Fruit fly (Drosophila melanogaster) whole organism, embryonic: Measurements from ENCODE around the gene CG14220.
A peak's percentile ranks its signal among the peaks of the same experiment; 100 is the strongest.

ENCODE experiments used
- ATbp ChIP-seq: fragments of 200-800 bp; sonication (Bioruptor generic); optimal IDR thresholded peaks from 2 replicates; lab custom pipeline; 2017; ENCODE audit warnings: missing biosample characterization, mild to moderate bottlenecking, missing genetic modification characterization, missing genetic modification reagents
- Bteb2 ChIP-seq: fragments of 200-800 bp; sonication (Bioruptor generic); optimal IDR thresholded peaks from 2 replicates; lab custom pipeline; 2016; ENCODE audit warnings: missing biosample characterization, missing genetic modification characterization
- CG11695 ChIP-seq: fragments of 200-800 bp; sonication (Bioruptor generic); IDR thresholded peaks from 3 replicates; pipeline ENCODE4 v1.3.6; 2022; ENCODE audit warnings: missing biosample characterization, missing genetic modification characterization
- CG1233 ChIP-seq: fragments of 200-800 bp; sonication (Bioruptor generic); optimal IDR thresholded peaks from 4 replicates; lab custom pipeline; 2018; ENCODE audit warnings: missing biosample characterization, mild to moderate bottlenecking, missing genetic modification characterization
- CG12391 ChIP-seq: fragments of 200-800 bp; sonication (Bioruptor generic); optimal IDR thresholded peaks from 3 replicates; lab custom pipeline; 2018; ENCODE audit warnings: missing biosample characterization, mild to moderate bottlenecking, missing genetic modification characterization, moderate library complexity
- CG12769 ChIP-seq: fragments of 200-800 bp; sonication (Bioruptor generic); optimal IDR thresholded peaks from 2 replicates; lab custom pipeline; 2019; ENCODE audit warnings: missing biosample characterization, mild to moderate bottlenecking, missing genetic modification characterization, moderate library complexity
- CG15514 ChIP-seq: fragments of 200-800 bp; sonication (Bioruptor generic); optimal IDR thresholded peaks from 3 replicates; lab custom pipeline; 2017; ENCODE audit warnings: missing biosample characterization, missing genetic modification characterization, mild to moderate bottlenecking, moderate library complexity, missing genetic modification reagents
- CG16813 ChIP-seq: fragments of 200-800 bp; sonication (Bioruptor generic); IDR thresholded peaks from 3 replicates; pipeline ENCODE4 v1.3.6; 2022; ENCODE audit warnings: missing biosample characterization, missing genetic modification characterization; ENCODE audit not compliant: partially characterized antibody
- CG17359 ChIP-seq: fragments of 200-800 bp; sonication (Bioruptor generic); optimal IDR thresholded peaks from 3 replicates; lab custom pipeline; 2018; ENCODE audit warnings: missing biosample characterization, mild to moderate bottlenecking, missing genetic modification characterization, moderate library complexity
- CG17568 ChIP-seq: fragments of 200-800 bp; sonication (Bioruptor generic); optimal IDR thresholded peaks from 2 replicates; lab custom pipeline; 2018; ENCODE audit warnings: missing biosample characterization, mild to moderate bottlenecking, missing genetic modification characterization, moderate library complexity
- CG17612 ChIP-seq: fragments of 200-800 bp; sonication (Bioruptor generic); IDR thresholded peaks from 2 replicates; pipeline ENCODE4 v1.3.6; 2022; ENCODE audit warnings: missing biosample characterization, missing genetic modification characterization
- CG17829 ChIP-seq: fragments of 200-800 bp; optimal IDR thresholded peaks from 2 replicates; lab custom pipeline; 2019; ENCODE audit warnings: missing biosample characterization, mild to moderate bottlenecking, missing genetic modification characterization, moderate library complexity
- CG18619 ChIP-seq: fragments of 200-800 bp; sonication (Bioruptor generic); optimal IDR thresholded peaks from 3 replicates; lab custom pipeline; 2017; ENCODE audit warnings: missing biosample characterization, mild to moderate bottlenecking, missing genetic modification characterization
- CG2202 ChIP-seq: fragments of 200-800 bp; sonication (Bioruptor generic); optimal IDR thresholded peaks from 2 replicates; lab custom pipeline; 2018; ENCODE audit warnings: missing biosample characterization, mild to moderate bottlenecking, missing genetic modification characterization
- CG4424 ChIP-seq: fragments of 200-800 bp; sonication (Bioruptor generic); optimal IDR thresholded peaks from 3 replicates; lab custom pipeline; 2016; ENCODE audit warnings: missing biosample characterization, missing genetic modification characterization
- CG8924 ChIP-seq: fragments of 200-800 bp; optimal IDR thresholded peaks from 3 replicates; lab custom pipeline; 2019; ENCODE audit warnings: missing biosample characterization, mild to moderate bottlenecking, missing genetic modification characterization, moderate library complexity
- CG9437 ChIP-seq: fragments of 200-800 bp; sonication (Bioruptor generic); optimal IDR thresholded peaks from 2 replicates; lab custom pipeline; 2018; ENCODE audit warnings: missing biosample characterization, mild to moderate bottlenecking, missing genetic modification characterization
- CG9817 ChIP-seq: fragments of 200-800 bp; sonication (Bioruptor generic); optimal IDR thresholded peaks from 2 replicates; lab custom pipeline; 2018; ENCODE audit warnings: missing biosample characterization, mild to moderate bottlenecking, missing genetic modification characterization, moderate library complexity
- CG9876 ChIP-seq: fragments of 200-800 bp; sonication (Bioruptor generic); optimal IDR thresholded peaks from 2 replicates; lab custom pipeline; 2016; ENCODE audit warnings: missing biosample characterization, missing genetic modification characterization
- D ChIP-seq, 2 experiments: fragments of 200-800 bp in 1 of 2; fragments of >200 bp in 1 of 2; sonication (Bioruptor generic) in 1 of 2; optimal IDR thresholded peaks; 2 replicates in 1 of 2; 3 replicates in 1 of 2; lab custom pipeline; 2017; ENCODE audit warnings: mild to moderate bottlenecking in 1 of 2, missing biosample characterization in 1 of 2, missing genetic modification characterization in 1 of 2, missing genetic modification reagents in 1 of 2
- Dip3 ChIP-seq: fragments of 200-800 bp; sonication (Bioruptor generic); optimal IDR thresholded peaks from 3 replicates; lab custom pipeline; 2016; ENCODE audit warnings: missing biosample characterization, missing genetic modification characterization
- Dref ChIP-seq: fragments of 200-800 bp; sonication (Bioruptor generic); IDR thresholded peaks from 2 replicates; pipeline ENCODE4 v1.3.6; 2022; ENCODE audit warnings: missing biosample characterization, missing genetic modification characterization
- Eip74EF ChIP-seq, 2 experiments: fragments of 200-800 bp in 1 of 2; fragments of >200 bp in 1 of 2; sonication (Bioruptor generic) in 1 of 2; optimal IDR thresholded peaks; 2 replicates each; lab custom pipeline; 2017 to 2019; ENCODE audit warnings: missing biosample characterization in 2 of 2, missing genetic modification characterization in 2 of 2, mild to moderate bottlenecking in 1 of 2, moderate library complexity in 1 of 2
- H15 ChIP-seq: fragments of 200-800 bp; sonication (Bioruptor generic); IDR thresholded peaks from 3 replicates; pipeline ENCODE4 v1.3.6; 2022; ENCODE audit warnings: missing biosample characterization, missing genetic modification characterization
- Kr ChIP-seq: fragments of 200-800 bp; sonication (Bioruptor generic); optimal IDR thresholded peaks from 2 replicates; lab custom pipeline; 2017; ENCODE audit warnings: missing biosample characterization, mild to moderate bottlenecking, missing genetic modification characterization
- Lim3 ChIP-seq: fragments of 200-800 bp; sonication (Bioruptor generic); IDR thresholded peaks from 2 replicates; pipeline ENCODE4 v1.3.6; 2022; ENCODE audit warnings: missing biosample characterization, missing genetic modification characterization
- Med ChIP-seq: fragments of 200-800 bp; sonication (Bioruptor generic); peaks from one replicate; lab custom pipeline; 2016; ENCODE audit warnings: missing biosample characterization, missing genetic modification characterization, mild to moderate bottlenecking, inconsistent platforms, moderate library complexity
- Mes4 ChIP-seq: fragments of 200-800 bp; sonication (Bioruptor generic); optimal IDR thresholded peaks from 2 replicates; lab custom pipeline; 2016; ENCODE audit warnings: missing biosample characterization, missing genetic modification characterization
- Mrtf ChIP-seq: fragments of 200-800 bp; sonication (Bioruptor generic); IDR thresholded peaks from 3 replicates; pipeline ENCODE4 v1.3.6; 2022; ENCODE audit warnings: missing biosample characterization, missing genetic modification characterization
- Neu2 ChIP-seq: fragments of 200-800 bp; sonication (Bioruptor generic); optimal IDR thresholded peaks from 3 replicates; lab custom pipeline; 2016; ENCODE audit warnings: missing biosample characterization, missing genetic modification characterization, borderline replicate concordance
- Poxn ChIP-seq: fragments of 200-800 bp; sonication (Bioruptor generic); IDR thresholded peaks from 2 replicates; pipeline ENCODE4 v1.3.6; 2022; ENCODE audit warnings: missing biosample characterization, missing genetic modification characterization
- Sox100B ChIP-seq: fragments of 200-800 bp; sonication (Bioruptor generic); optimal IDR thresholded peaks from 3 replicates; lab custom pipeline; 2018; ENCODE audit warnings: missing biosample characterization, mild to moderate bottlenecking, missing genetic modification characterization
- Sry-β ChIP-seq: fragments of 200-800 bp; sonication (Bioruptor generic); optimal IDR thresholded peaks from 2 replicates; lab custom pipeline; 2018; ENCODE audit warnings: missing biosample characterization, mild to moderate bottlenecking, missing genetic modification characterization, moderate library complexity
- ac ChIP-seq: fragments of 200-800 bp; sonication (Bioruptor generic); optimal IDR thresholded peaks from 3 replicates; lab custom pipeline; 2017; ENCODE audit warnings: missing biosample characterization, mild to moderate bottlenecking, missing genetic modification characterization
- bigmax ChIP-seq: fragments of 200-800 bp; sonication (Bioruptor generic); optimal IDR thresholded peaks from 2 replicates; lab custom pipeline; 2018; ENCODE audit warnings: missing biosample characterization, mild to moderate bottlenecking, missing genetic modification characterization
- crol ChIP-seq: fragments of 200-800 bp; sonication (Bioruptor generic); IDR thresholded peaks from 2 replicates; pipeline ENCODE4 v1.3.6; 2022; ENCODE audit warnings: missing biosample characterization, missing genetic modification characterization
- dan ChIP-seq: fragments of 200-800 bp; sonication (Bioruptor generic); IDR thresholded peaks from 2 replicates; pipeline ENCODE4 v1.3.6; 2022; ENCODE audit warnings: missing biosample characterization, missing genetic modification characterization
- danr ChIP-seq: fragments of 200-800 bp; sonication (Bioruptor generic); IDR thresholded peaks from 2 replicates; pipeline ENCODE4 v1.3.6; 2022; ENCODE audit warnings: missing biosample characterization, missing genetic modification characterization
- dmrt99B ChIP-seq: fragments of 200-800 bp; sonication (Bioruptor generic); optimal IDR thresholded peaks from 2 replicates; lab custom pipeline; 2018; ENCODE audit warnings: missing biosample characterization, mild to moderate bottlenecking, missing genetic modification characterization, moderate library complexity
- inv ChIP-seq: fragments of 200-800 bp; sonication (Bioruptor generic); IDR thresholded peaks from 2 replicates; pipeline ENCODE4 v1.3.6; 2022; ENCODE audit warnings: missing biosample characterization, missing genetic modification characterization; ENCODE audit not compliant: partially characterized antibody
- klu ChIP-seq: fragments of 200-800 bp; sonication (Bioruptor generic); IDR thresholded peaks from 2 replicates; pipeline ENCODE4 v1.3.6; 2022; ENCODE audit warnings: missing biosample characterization, missing genetic modification characterization
- pnt ChIP-seq: fragments of 200-800 bp; sonication (Bioruptor generic); optimal IDR thresholded peaks from 3 replicates; lab custom pipeline; 2016; ENCODE audit warnings: missing biosample characterization, missing genetic modification characterization
- schlank ChIP-seq: fragments of 200-800 bp; sonication (Bioruptor generic); optimal IDR thresholded peaks from 2 replicates; lab custom pipeline; 2018; ENCODE audit warnings: missing biosample characterization, mild to moderate bottlenecking, missing genetic modification characterization
- shn ChIP-seq: fragments of 200-800 bp; sonication (Bioruptor generic); optimal IDR thresholded peaks from 3 replicates; lab custom pipeline; 2016; ENCODE audit warnings: missing biosample characterization, missing genetic modification characterization
- sima ChIP-seq: fragments of 200-800 bp; sonication (Bioruptor generic); optimal IDR thresholded peaks from 2 replicates; lab custom pipeline; 2016; ENCODE audit warnings: missing biosample characterization, missing genetic modification characterization
- tna ChIP-seq: fragments of 200-800 bp; sonication (Bioruptor generic); IDR thresholded peaks from 2 replicates; pipeline ENCODE4 v1.3.6; 2022; ENCODE audit warnings: missing biosample characterization, missing genetic modification characterization; ENCODE audit not compliant: partially characterized antibody
- vfl ChIP-seq: fragments of 200-800 bp; sonication (Bioruptor generic); optimal IDR thresholded peaks from 2 replicates; lab custom pipeline; 2016; ENCODE audit warnings: missing biosample characterization, missing genetic modification characterization
- wek ChIP-seq: fragments of 200-800 bp; sonication (Bioruptor generic); optimal IDR thresholded peaks from 3 replicates; lab custom pipeline; 2018; ENCODE audit warnings: missing biosample characterization, mild to moderate bottlenecking, missing genetic modification characterization, moderate library complexity
- z ChIP-seq: fragments of 200-800 bp; sonication (Bioruptor generic); IDR thresholded peaks from 3 replicates; pipeline ENCODE4 v1.3.6; 2022; ENCODE audit warnings: missing biosample characterization, missing genetic modification characterization

Gene CG14220

DNA sequence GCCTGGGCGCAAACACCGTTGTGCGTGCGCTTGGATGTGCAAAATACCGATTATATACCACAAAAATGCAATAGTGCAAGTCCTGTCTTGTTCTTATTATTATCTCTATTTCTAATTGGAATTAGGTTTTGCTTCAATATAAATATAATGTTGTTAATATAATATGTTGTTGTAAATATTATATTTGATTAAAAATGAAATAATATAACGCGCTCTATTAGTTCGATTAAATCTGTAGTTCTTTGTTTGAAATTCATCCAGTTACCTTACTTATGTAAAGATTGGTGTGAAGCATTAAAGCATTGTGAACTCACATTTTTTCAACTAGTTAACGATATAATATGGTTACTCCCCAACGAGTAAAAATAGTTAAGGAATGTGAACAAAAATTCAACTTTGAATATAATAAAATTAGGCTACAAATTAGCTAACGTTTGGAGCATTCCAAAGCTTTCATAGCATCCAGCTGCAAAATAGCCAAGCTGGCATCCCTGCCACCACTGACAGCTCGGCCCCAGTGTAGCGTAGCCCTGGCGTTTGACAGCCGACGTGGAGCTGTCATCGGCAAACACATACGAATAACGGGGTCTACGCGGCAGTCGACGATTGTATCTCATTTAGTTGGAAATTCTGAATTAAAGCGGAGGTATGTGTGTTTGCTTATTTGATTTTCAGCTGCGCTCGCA is 41.3 kb upstream of the CG14220 start, which contains the start of the genes CG12237 and Sec61gamma (continued):
- peak; percentile 49 for TF ChIP-seq CG17829 (tag; lab: Kevin White, UChicago)
- no peak for TF ChIP-seq crol
- TF ChIP-seq schlank (tag; lab: Kevin White, UChicago): no peak
- TF ChIP-seq klu (GFP tag; lab: Robert Waterston, UW): no peak
- no peak for TF ChIP-seq Kr (GFP tag; lab: Kevin White, UChicago)
- TF ChIP-seq Lim3 (GFP tag; lab: Robert Waterston, UW): no peak
- TF ChIP-seq Bteb2 (GFP tag; lab: Kevin White, UChicago): peak; percentile 13
- TF ChIP-seq Med (GFP tag; lab: Kevin White, UChicago): peak; percentile 88
- TF ChIP-seq Dref (GFP tag; lab: Robert Waterston, UW): peak; percentile 50
- TF ChIP-seq dmrt99B (tag; lab: Kevin White, UChicago): no peak
- TF ChIP-seq CG12769 (tag; lab: Kevin White, UChicago): no peak
- TF ChIP-seq Poxn: no peak
- no peak for TF ChIP-seq D (optimal IDR thresholded peaks at IDR 0.05; lab: Kevin White, UChicago)
- no peak for TF ChIP-seq D (GFP tag; optimal IDR thresholded peaks at IDR 0.05; lab: Kevin White, UChicago)
- no peak for TF ChIP-seq CG2202 (tag; lab: Kevin White, UChicago)
- peak; percentile 79 for TF ChIP-seq CG15514 (GFP tag; lab: Kevin White, UChicago)
- TF ChIP-seq CG9437 (GFP tag; lab: Kevin White, UChicago): no peak
- TF ChIP-seq CG12391: peak; percentile 45
- TF ChIP-seq Neu2 (GFP tag; lab: Kevin White, UChicago): no peak
- TF ChIP-seq danr (GFP tag; lab: Robert Waterston, UW): no peak
- no peak for TF ChIP-seq pnt (GFP tag; lab: Kevin White, UChicago)
- no peak for TF ChIP-seq Dip3
- TF ChIP-seq sima (GFP tag; lab: Kevin White, UChicago): no peak
- no peak for TF ChIP-seq CG17612 (GFP tag; lab: Robert Waterston, UW)
- no peak for TF ChIP-seq Sox100B (GFP tag; lab: Kevin White, UChicago)
- no peak for TF ChIP-seq CG16813
- TF ChIP-seq dan (GFP tag; lab: Robert Waterston, UW): no peak
- no peak for TF ChIP-seq ATbp (GFP tag; lab: Kevin White, UChicago)
- peak; percentile 26 for TF ChIP-seq CG17359 (tag; lab: Kevin White, UChicago)
- no peak for TF ChIP-seq Mrtf (GFP tag; lab: Robert Waterston, UW)
- TF ChIP-seq CG4424 (GFP tag; lab: Kevin White, UChicago): no peak
- TF ChIP-seq shn (GFP tag; lab: Kevin White, UChicago): no peak
- TF ChIP-seq vfl: no peak
- TF ChIP-seq CG17568 (GFP tag; lab: Kevin White, UChicago): no peak
- no peak for TF ChIP-seq inv (GFP tag; lab: Robert Waterston, UW)
- TF ChIP-seq z (GFP tag; lab: Robert Waterston, UW): no peak
- no peak for TF ChIP-seq CG9876 (GFP tag; lab: Kevin White, UChicago)
- TF ChIP-seq CG9817 (tag; lab: Kevin White, UChicago): peak; percentile 29
- peak; percentile 96 for TF ChIP-seq Sry-β
- no peak for TF ChIP-seq CG18619
- TF ChIP-seq Eip74EF (GFP tag; optimal IDR thresholded peaks at IDR 0.05; lab: Kevin White, UChicago): no peak
- TF ChIP-seq tna: no peak
- TF ChIP-seq bigmax (GFP tag; lab: Kevin White, UChicago): no peak
- no peak for TF ChIP-seq wek (GFP tag; lab: Kevin White, UChicago)
- no peak for TF ChIP-seq CG11695
- peak; percentile 26 for TF ChIP-seq Mes4 (GFP tag; lab: Kevin White, UChicago)
- no peak for TF ChIP-seq ac (GFP tag; lab: Kevin White, UChicago)
- TF ChIP-seq CG8924: no peak
- no peak for TF ChIP-seq CG1233
- no peak for TF ChIP-seq H15 (GFP tag; lab: Robert Waterston, UW)
